Fruit fly (Drosophila melanogaster) whole organism, embryonic: Measurements from ENCODE around the gene CG32278.

Source experiments
- Asciz ChIP-seq: fragments of 200-800 bp; sonication (Bioruptor generic); optimal IDR thresholded peaks from 2 replicates; lab custom pipeline; 2017; ENCODE audit warnings: missing biosample characterization, mild to moderate bottlenecking, missing genetic modification characterization, missing genetic modification reagents
- Awh ChIP-seq: fragments of 200-800 bp; sonication (Bioruptor generic); IDR thresholded peaks from 2 replicates; pipeline ENCODE4, ENCODE4 v1.3.6; 2022; ENCODE audit warnings: missing biosample characterization, missing genetic modification characterization
- CG10321 ChIP-seq: fragments of 200-800 bp; sonication (Bioruptor generic); IDR thresholded peaks from 2 replicates; pipeline ENCODE4 v1.3.6; 2022; ENCODE audit warnings: missing biosample characterization, missing genetic modification characterization
- CG11398 ChIP-seq: fragments of 200-800 bp; sonication (Bioruptor generic); optimal IDR thresholded peaks from 2 replicates; lab custom pipeline; 2016; ENCODE audit warnings: missing biosample characterization, missing genetic modification characterization
- CG11560 ChIP-seq: fragments of 200-800 bp; sonication (Bioruptor generic); IDR thresholded peaks from 3 replicates; pipeline ENCODE4 v1.3.6; 2022; ENCODE audit warnings: missing biosample characterization, missing genetic modification characterization
- CG12299 ChIP-seq: fragments of 200-800 bp; sonication (Bioruptor generic); optimal IDR thresholded peaks from 2 replicates; lab custom pipeline; 2018; ENCODE audit warnings: missing biosample characterization, mild to moderate bottlenecking, missing genetic modification characterization
- CG12391 ChIP-seq: fragments of 200-800 bp; sonication (Bioruptor generic); optimal IDR thresholded peaks from 3 replicates; lab custom pipeline; 2018; ENCODE audit warnings: missing biosample characterization, mild to moderate bottlenecking, missing genetic modification characterization, moderate library complexity
- CG14014 ChIP-seq: fragments of 200-800 bp; sonication (Bioruptor generic); IDR thresholded peaks from 2 replicates; pipeline ENCODE4 v1.3.6; 2022; ENCODE audit warnings: missing biosample characterization, missing genetic modification characterization
- CG14860 ChIP-seq: fragments of 200-800 bp; sonication (Bioruptor generic); IDR thresholded peaks from 3 replicates; pipeline ENCODE4 v1.3.6; 2022; ENCODE audit warnings: missing biosample characterization, missing genetic modification characterization; ENCODE audit not compliant: partially characterized antibody
- CG15601 ChIP-seq: fragments of 200-800 bp; sonication (Bioruptor generic); optimal IDR thresholded peaks from 3 replicates; lab custom pipeline; 2019; ENCODE audit warnings: missing biosample characterization, mild to moderate bottlenecking, missing genetic modification characterization, moderate library complexity
- CG16863 ChIP-seq: fragments of 200-800 bp; sonication (Bioruptor generic); optimal IDR thresholded peaks from 3 replicates; lab custom pipeline; 2016; ENCODE audit warnings: missing biosample characterization, missing genetic modification characterization
- CG2116 ChIP-seq: fragments of 200-800 bp; sonication (Bioruptor generic); optimal IDR thresholded peaks from 3 replicates; lab custom pipeline; 2018; ENCODE audit warnings: missing biosample characterization, mild to moderate bottlenecking, missing genetic modification characterization
- CG2129 ChIP-seq: fragments of 200-800 bp; sonication (Bioruptor generic); IDR thresholded peaks from 2 replicates; pipeline ENCODE4 v1.3.6; 2022; ENCODE audit warnings: missing biosample characterization, missing genetic modification characterization; ENCODE audit not compliant: partially characterized antibody
- CG2199 ChIP-seq: fragments of 200-800 bp; sonication (Bioruptor generic); IDR thresholded peaks from 3 replicates; pipeline ENCODE4 v1.3.6; 2022; ENCODE audit warnings: missing biosample characterization, missing genetic modification characterization
- CG2202 ChIP-seq: fragments of 200-800 bp; sonication (Bioruptor generic); optimal IDR thresholded peaks from 2 replicates; lab custom pipeline; 2018; ENCODE audit warnings: missing biosample characterization, mild to moderate bottlenecking, missing genetic modification characterization
- CG30403 ChIP-seq: fragments of 200-800 bp; sonication (Bioruptor generic); optimal IDR thresholded peaks from 3 replicates; lab custom pipeline; 2016; ENCODE audit warnings: missing biosample characterization, missing genetic modification characterization
- CG32767 ChIP-seq: fragments of 200-800 bp; sonication (Bioruptor generic); IDR thresholded peaks from 2 replicates; pipeline ENCODE4 v1.3.6; 2022; ENCODE audit warnings: missing biosample characterization, missing genetic modification characterization
- CG3726 ChIP-seq: fragments of 200-800 bp; sonication (Bioruptor generic); IDR thresholded peaks from 3 replicates; pipeline ENCODE4, ENCODE4 v1.3.6; 2022; ENCODE audit warnings: missing biosample characterization, missing genetic modification characterization
- CG3838 ChIP-seq: fragments of 200-800 bp; sonication (Bioruptor generic); optimal IDR thresholded peaks from 3 replicates; lab custom pipeline; 2016; ENCODE audit warnings: missing biosample characterization, missing genetic modification characterization
- CG4707 ChIP-seq: fragments of 200-800 bp; sonication (Bioruptor generic); optimal IDR thresholded peaks from 2 replicates; lab custom pipeline; 2018; ENCODE audit warnings: missing biosample characterization, mild to moderate bottlenecking, missing genetic modification characterization, moderate library complexity
- CG6689 ChIP-seq: fragments of 200-800 bp; sonication (Bioruptor generic); IDR thresholded peaks from 2 replicates; pipeline ENCODE4 v1.3.6; 2022; ENCODE audit warnings: missing biosample characterization, missing genetic modification characterization
- CG7372 ChIP-seq: fragments of 200-800 bp; sonication (Bioruptor generic); IDR thresholded peaks from 2 replicates; pipeline ENCODE4 v1.3.6; 2022; ENCODE audit warnings: missing biosample characterization, missing genetic modification characterization
- CG8089 ChIP-seq: fragments of 200-800 bp; sonication (Bioruptor generic); optimal IDR thresholded peaks from 3 replicates; lab custom pipeline; 2016; ENCODE audit warnings: missing biosample characterization, missing genetic modification characterization
- CG9876 ChIP-seq: fragments of 200-800 bp; sonication (Bioruptor generic); optimal IDR thresholded peaks from 2 replicates; lab custom pipeline; 2016; ENCODE audit warnings: missing biosample characterization, missing genetic modification characterization
- CG9932 ChIP-seq: fragments of 200-800 bp; sonication (Bioruptor generic); IDR thresholded peaks from 2 replicates; pipeline ENCODE4 v1.3.6; 2022; ENCODE audit warnings: missing biosample characterization, missing genetic modification characterization
- D19A ChIP-seq: fragments of 200-800 bp; optimal IDR thresholded peaks from 3 replicates; lab custom pipeline; 2019; ENCODE audit warnings: missing biosample characterization, mild to moderate bottlenecking, missing genetic modification characterization, moderate library complexity
- Dfd ChIP-seq, 2 experiments: fragments of >200 bp; optimal IDR thresholded peaks; 2 replicates each; lab custom pipeline; 2017; ENCODE audit warnings: missing biosample characterization in 2 of 2, missing genetic modification characterization in 2 of 2
- Elba2 ChIP-seq: fragments of 200-800 bp; sonication (Bioruptor generic); optimal IDR thresholded peaks from 3 replicates; lab custom pipeline; 2016; ENCODE audit warnings: missing biosample characterization, missing genetic modification characterization
- Gug ChIP-seq: fragments of 200-800 bp; sonication (Bioruptor generic); IDR thresholded peaks from 4 replicates; pipeline ENCODE4 v1.3.6; 2022; ENCODE audit warnings: missing biosample characterization, missing genetic modification characterization
- H2.0 ChIP-seq: fragments of 200-800 bp; sonication (Bioruptor generic); IDR thresholded peaks from 2 replicates; pipeline ENCODE4 v1.3.6; 2022; ENCODE audit warnings: missing biosample characterization, missing genetic modification characterization
- MBD-R2 ChIP-seq: fragments of 200-800 bp; sonication (Bioruptor generic); IDR thresholded peaks from 2 replicates; pipeline ENCODE4 v1.3.6; 2022; ENCODE audit warnings: missing biosample characterization, missing genetic modification characterization
- NC2α ChIP-seq: fragments of 200-800 bp; sonication (Bioruptor generic); optimal IDR thresholded peaks from 2 replicates; lab custom pipeline; 2016; ENCODE audit warnings: missing biosample characterization, missing genetic modification characterization
- Oaz ChIP-seq: fragments of 200-800 bp; sonication (Bioruptor generic); IDR thresholded peaks from 2 replicates; pipeline ENCODE4 v1.3.6; 2022; ENCODE audit warnings: missing biosample characterization, missing genetic modification characterization
- Ptx1 ChIP-seq: fragments of 200-800 bp; sonication (Bioruptor generic); IDR thresholded peaks from 2 replicates; pipeline ENCODE4 v1.3.6; 2022; ENCODE audit warnings: missing biosample characterization, missing genetic modification characterization
- Scr ChIP-seq: fragments of 200-800 bp; sonication (Bioruptor generic); IDR thresholded peaks from 2 replicates; pipeline ENCODE4 v1.3.6; 2022; ENCODE audit warnings: missing biosample characterization, missing genetic modification characterization; ENCODE audit not compliant: partially characterized antibody
- Six4 ChIP-seq: fragments of 200-800 bp; sonication (Bioruptor generic); optimal IDR thresholded peaks from 2 replicates; lab custom pipeline; 2016; ENCODE audit warnings: missing biosample characterization, missing genetic modification characterization
- ac ChIP-seq: fragments of 200-800 bp; sonication (Bioruptor generic); optimal IDR thresholded peaks from 3 replicates; lab custom pipeline; 2017; ENCODE audit warnings: missing biosample characterization, mild to moderate bottlenecking, missing genetic modification characterization
- br ChIP-seq: fragments of >200 bp; optimal IDR thresholded peaks from 2 replicates; lab custom pipeline; 2017
- chinmo ChIP-seq: fragments of 200-800 bp; sonication (Bioruptor generic); IDR thresholded peaks from 4 replicates; pipeline ENCODE4 v1.3.6; 2022; ENCODE audit warnings: missing biosample characterization, missing genetic modification characterization; ENCODE audit not compliant: partially characterized antibody
- crc ChIP-seq: fragments of 200-800 bp; sonication (Bioruptor generic); optimal IDR thresholded peaks from 2 replicates; lab custom pipeline; 2016; ENCODE audit warnings: missing biosample characterization, missing genetic modification characterization
- crol ChIP-seq: fragments of 200-800 bp; sonication (Bioruptor generic); IDR thresholded peaks from 2 replicates; pipeline ENCODE4 v1.3.6; 2022; ENCODE audit warnings: missing biosample characterization, missing genetic modification characterization
- dimm ChIP-seq: fragments of 200-800 bp; sonication (Bioruptor generic); IDR thresholded peaks from 2 replicates; pipeline ENCODE4 v1.3.6; 2022; ENCODE audit warnings: missing biosample characterization, missing genetic modification characterization
- fd64A ChIP-seq: fragments of 200-800 bp; sonication (Bioruptor generic); optimal IDR thresholded peaks from 3 replicates; lab custom pipeline; 2018; ENCODE audit warnings: missing biosample characterization, mild to moderate bottlenecking, missing genetic modification characterization
- gcm ChIP-seq: fragments of 200-800 bp; sonication (Bioruptor generic); optimal IDR thresholded peaks from 2 replicates; lab custom pipeline; 2019; ENCODE audit warnings: missing biosample characterization, mild to moderate bottlenecking, missing genetic modification characterization, moderate library complexity
- pfk ChIP-seq: fragments of 200-800 bp; sonication (Bioruptor generic); optimal IDR thresholded peaks from 2 replicates; lab custom pipeline; 2018; ENCODE audit warnings: missing biosample characterization, mild to moderate bottlenecking, missing genetic modification characterization, moderate library complexity
- ro ChIP-seq: fragments of 200-800 bp; sonication (Bioruptor generic); IDR thresholded peaks from 2 replicates; pipeline ENCODE4 v1.3.6; 2022; ENCODE audit warnings: missing biosample characterization, missing genetic modification characterization
- scrt ChIP-seq: fragments of 200-800 bp; sonication (Bioruptor generic); optimal IDR thresholded peaks from 2 replicates; lab custom pipeline; 2018; ENCODE audit warnings: missing biosample characterization, mild to moderate bottlenecking, missing genetic modification characterization, moderate library complexity
- seq ChIP-seq: fragments of 200-800 bp; sonication (Bioruptor generic); IDR thresholded peaks from 2 replicates; pipeline ENCODE4 v1.3.6; 2022; ENCODE audit warnings: missing biosample characterization, missing genetic modification characterization
- slbo ChIP-seq: fragments of 200-800 bp; sonication (Bioruptor generic); IDR thresholded peaks from 2 replicates; pipeline ENCODE4 v1.3.6; 2022; ENCODE audit warnings: missing biosample characterization, missing genetic modification characterization
- so ChIP-seq: fragments of 200-800 bp; sonication (Bioruptor generic); IDR thresholded peaks from 3 replicates; pipeline ENCODE4 v1.3.6; 2022; ENCODE audit warnings: missing biosample characterization, missing genetic modification characterization
- ssp ChIP-seq: fragments of 200-800 bp; sonication (Bioruptor generic); IDR thresholded peaks from 2 replicates; pipeline ENCODE4 v1.3.6; 2022; ENCODE audit warnings: missing biosample characterization, missing genetic modification characterization
- vfl ChIP-seq: fragments of 200-800 bp; sonication (Bioruptor generic); optimal IDR thresholded peaks from 2 replicates; lab custom pipeline; 2016; ENCODE audit warnings: missing biosample characterization, missing genetic modification characterization
- yki ChIP-seq: fragments of >200 bp; optimal IDR thresholded peaks from 3 replicates; lab custom pipeline; 2018

The CG32278 gene

DNA sequence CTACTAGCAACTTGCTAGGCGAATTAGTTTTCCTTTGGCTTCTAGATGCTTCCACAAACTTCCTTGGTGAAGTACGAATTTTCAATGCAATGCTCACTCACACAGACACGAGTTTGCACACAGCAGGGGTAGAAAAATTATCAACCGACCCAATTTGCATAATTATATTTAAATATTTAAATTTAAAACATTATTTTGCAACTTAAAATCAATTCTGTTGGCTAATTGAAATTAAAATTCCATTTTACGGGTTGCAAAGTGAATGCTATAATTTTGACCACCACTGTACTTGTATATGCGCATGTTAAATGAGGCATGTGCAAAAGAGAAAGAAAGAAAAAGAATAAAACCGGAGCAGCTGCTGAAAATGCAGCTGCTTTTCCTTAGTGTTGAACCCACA lies 25.0 kb downstream of the CG32278 start (continued):
- TF ChIP-seq ac (GFP tag; lab: Kevin White, UChicago) (peak; percentile 89), vfl (GFP tag; lab: Kevin White, UChicago) (peak; percentile 41), Elba2 (GFP tag; lab: Kevin White, UChicago) (peak; percentile 55), NC2α (no peak), CG11398 (GFP tag; lab: Kevin White, UChicago) (peak; percentile 13), CG9876 (GFP tag; lab: Kevin White, UChicago) (no peak), CG2202 (tag; lab: Kevin White, UChicago) (peak; percentile 87), CG16863 (peak; percentile 66), CG2129 (no peak), ro (peak; percentile 85), yki (no peak), Awh (peak; percentile 96), fd64A (peak; percentile 86), crc (GFP tag; lab: Kevin White, UChicago) (no peak), CG7372 (GFP tag; lab: Robert Waterston, UW) (peak; percentile 92), CG11560 (tag; lab: Robert Waterston, UW) (peak; percentile 68; the same call in 2 of the 3 replicates), Six4 (GFP tag; lab: Kevin White, UChicago) (peak; percentile 91), CG2199 (peak; percentile 94), chinmo (GFP tag; lab: Robert Waterston, UW) (no peak), CG14860 (GFP tag; lab: Robert Waterston, UW) (no peak), CG8089 (GFP tag; lab: Kevin White, UChicago) (no peak), H2.0 (GFP tag; lab: Robert Waterston, UW) (peak; percentile 90), Dfd (GFP tag; optimal IDR thresholded peaks at IDR 0.05; lab: Kevin White, UChicago) (no peak), CG9932 (GFP tag; lab: Robert Waterston, UW) (peak; percentile 81), CG12391 (peak; percentile 95), Ptx1 (GFP tag; lab: Robert Waterston, UW) (peak; percentile 95), CG10321 (GFP tag; lab: Robert Waterston, UW) (peak; percentile 76), D19A (tag; lab: Kevin White, UChicago) (peak; percentile 93), Asciz (GFP tag; lab: Kevin White, UChicago) (peak; percentile 94), so (GFP tag; lab: Robert Waterston, UW) (peak; percentile 93), CG2116 (GFP tag; lab: Kevin White, UChicago) (peak; percentile 66), CG6689 (GFP tag; lab: Robert Waterston, UW) (peak; percentile 94), CG14014 (GFP tag; lab: Robert Waterston, UW) (peak; percentile 94), slbo (peak; percentile 94), crol (GFP tag; lab: Robert Waterston, UW) (peak; percentile 53), CG4707 (GFP tag; lab: Kevin White, UChicago) (peak; percentile 87), CG30403 (GFP tag; lab: Kevin White, UChicago) (peak; percentile 85), pfk (peak; percentile 2), CG3726 (GFP tag; lab: Robert Waterston, UW) (peak; percentile 90; the same call in 2 of the 3 replicates), Oaz (GFP tag; lab: Robert Waterston, UW) (peak; percentile 86), ssp (GFP tag; lab: Robert Waterston, UW) (peak; percentile 79), CG32767 (GFP tag; lab: Robert Waterston, UW) (peak; percentile 90), CG15601 (peak; percentile 89), CG3838 (GFP tag; lab: Kevin White, UChicago) (peak; percentile 56), br (lab: Kevin White, UChicago) (no peak), Gug (peak; percentile 88), MBD-R2 (GFP tag; lab: Robert Waterston, UW) (peak; percentile 76), Scr (GFP tag; lab: Robert Waterston, UW) (no peak), seq (GFP tag; lab: Robert Waterston, UW) (peak; percentile 95), CG12299 (tag; lab: Kevin White, UChicago) (peak; percentile 93), scrt (peak; percentile 87), gcm (GFP tag; lab: Kevin White, UChicago) (peak; percentile 95), dimm (GFP tag; lab: Robert Waterston, UW) (peak; percentile 87)
